Fruit fly (Drosophila melanogaster): ENCODE results near the gene alpha-Man-Ib.
A peak's percentile ranks its signal among the peaks of the same experiment; 100 is the strongest.

alpha-Man-Ib gene

DNA sequence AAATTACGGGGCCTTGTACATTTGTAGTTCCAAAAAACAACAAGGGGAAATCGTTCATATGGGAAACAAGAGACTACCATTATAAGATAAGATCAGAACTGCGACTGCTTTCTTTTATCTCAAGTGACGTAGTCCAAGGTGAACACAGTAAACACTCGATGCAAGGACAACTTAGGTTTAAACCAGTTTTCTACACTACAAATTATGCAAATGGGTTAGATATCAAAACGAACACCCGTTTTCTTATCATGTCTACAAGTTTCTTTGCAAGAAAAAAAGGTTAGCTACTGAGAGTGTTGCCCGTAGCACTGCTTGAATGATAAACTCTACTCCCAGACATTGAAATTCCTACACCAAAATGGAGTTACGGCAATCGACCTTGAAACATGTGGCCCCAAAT is 11.5 kb upstream of the alpha-Man-Ib start (continued):
- TF ChIP-seq gt (GFP tag; IDR thresholded peaks at IDR 0.05) (peak; percentile 41; the same call in 1 of the 2 replicates), jigr1 (GFP tag; IDR thresholded peaks at IDR 0.05) (no peak), trem (tag; optimal IDR thresholded peaks at IDR 0.05) (peak; percentile 19), sob (GFP tag; IDR thresholded peaks at IDR 0.05) (peak; percentile 72), jing (GFP tag; optimal IDR thresholded peaks at IDR 0.05) (no peak), CG17912 (GFP tag; optimal IDR thresholded peaks at IDR 0.05) (no peak), ase (GFP tag; IDR thresholded peaks at IDR 0.05) (peak; percentile 37; the same call in 1 of the 3 replicates), MBD-R2 (GFP tag; IDR thresholded peaks at IDR 0.05) (peak; percentile 58), CG9727 (GFP tag; optimal IDR thresholded peaks at IDR 0.05) (peak; percentile 45), CG30431 (GFP tag; optimal IDR thresholded peaks at IDR 0.05) (peak; percentile 58), CG11696 (GFP tag; IDR thresholded peaks at IDR 0.05) (0 out of 2 replicates have a peak, but pooled peaks have one; percentile 20), CG3281 (GFP tag; optimal IDR thresholded peaks at IDR 0.05) (peak; percentile 39), CG12391 (tag; optimal IDR thresholded peaks at IDR 0.05) (peak; percentile 61), crol (GFP tag; IDR thresholded peaks at IDR 0.05) (no peak), CG17568 (GFP tag; optimal IDR thresholded peaks at IDR 0.05) (no peak), ftz-f1 (GFP tag; optimal IDR thresholded peaks at IDR 0.05) (peak; percentile 75), Fer1 (GFP tag; optimal IDR thresholded peaks at IDR 0.05) (peak; percentile 30), hbn (GFP tag; IDR thresholded peaks at IDR 0.05; ENCODE audit: partially characterized antibody) (no peak), br (optimal IDR thresholded peaks at IDR 0.05) (no peak), abd-A (tag; optimal IDR thresholded peaks at IDR 0.05) (no peak), Opbp (GFP tag; IDR thresholded peaks at IDR 0.05; ENCODE audit: partially characterized antibody) (no peak), CG13287 (GFP tag; IDR thresholded peaks at IDR 0.05; ENCODE audit: partially characterized antibody) (no peak), CG15073 (GFP tag; optimal IDR thresholded peaks at IDR 0.05) (no peak), Rfx (GFP tag; IDR thresholded peaks at IDR 0.05) (peak; percentile 84), sens-2 (GFP tag; IDR thresholded peaks at IDR 0.05) (peak; percentile 47; the same call in 1 of the 2 replicates), CG4424 (GFP tag; optimal IDR thresholded peaks at IDR 0.05) (peak; percentile 65), CG11247 (GFP tag; IDR thresholded peaks at IDR 0.05) (peak; percentile 74), stwl (tag; optimal IDR thresholded peaks at IDR 0.05) (no peak), CG3726 (GFP tag; IDR thresholded peaks at IDR 0.05) (0 out of 3 replicates have a peak, but pooled peaks have one; percentile 56), E2f2 (GFP tag; IDR thresholded peaks at IDR 0.05) (peak; percentile 33; the same call in 1 of the 2 replicates), ind (GFP tag; optimal IDR thresholded peaks at IDR 0.05) (peak; percentile 69), CG17328 (GFP tag; IDR thresholded peaks at IDR 0.05) (peak; percentile 73), CG7928 (GFP tag; optimal IDR thresholded peaks at IDR 0.05) (no peak), dpn (GFP tag; optimal IDR thresholded peaks at IDR 0.05) (peak; percentile 48 to 69), zfh2 (GFP tag; optimal IDR thresholded peaks at IDR 0.05) (peak; percentile 76), B-H2 (GFP tag; optimal IDR thresholded peaks at IDR 0.05) (no peak), dysf (GFP tag; IDR thresholded peaks at IDR 0.05) (peak; percentile 76), pzg (GFP tag; optimal IDR thresholded peaks at IDR 0.05) (no peak), NK7.1 (GFP tag; optimal IDR thresholded peaks at IDR 0.05) (peak; percentile 5), CG2202 (tag; optimal IDR thresholded peaks at IDR 0.05) (no peak), CG11695 (GFP tag; IDR thresholded peaks at IDR 0.05) (peak; percentile 77), CG17361 (GFP tag; IDR thresholded peaks at IDR 0.05) (peak; percentile 71), zen (tag; optimal IDR thresholded peaks at IDR 0.05) (peak; percentile 60), CG3407 (GFP tag; optimal IDR thresholded peaks at IDR 0.05) (peak; percentile 38), NfI (GFP tag; optimal IDR thresholded peaks at IDR 0.05) (peak; percentile 58), wor (GFP tag; IDR thresholded peaks at IDR 0.05) (no peak), CG6813 (GFP tag; optimal IDR thresholded peaks at IDR 0.05) (peak; percentile 38), ham (GFP tag; IDR thresholded peaks at IDR 0.05) (no peak), fd3F (GFP tag; optimal IDR thresholded peaks at IDR 0.05) (peak; percentile 27), CG43689 (GFP tag; IDR thresholded peaks at IDR 0.05) (0 out of 2 replicates have a peak, but pooled peaks have one; percentile 16), maf-S (GFP tag; optimal IDR thresholded peaks at IDR 0.05) (peak; percentile 46)
